Worm (Caenorhabditis elegans): ENCODE measurements around the gene Y61A9LA.7.
"Not testable (repeated sequence)": the region's sequence is repeated elsewhere in the genome, so short reads cannot be mapped to it uniquely, and the experiment has no call there.

Y61A9LA.7 gene

ce11 chrV:4575458-4575857, 15.9 kb upstream of the Y61A9LA.7 start:
- TF ChIP-seq nhr-84 (tag; optimal IDR thresholded peaks at IDR 0.05): no peak
- TF ChIP-seq lin-15B (tag; optimal IDR thresholded peaks at IDR 0.05): no peak
- TF ChIP-seq lin-14 (GFP tag; optimal IDR thresholded peaks at IDR 0.05): no peak
- TF ChIP-seq lsy-2 (tag; optimal IDR thresholded peaks at IDR 0.05): no peak
- TF ChIP-seq Y116A8C.19 (tag; optimal IDR thresholded peaks at IDR 0.05; ENCODE audit: borderline replicate concordance): no peak
- no peak for TF ChIP-seq fkh-4 (tag; optimal IDR thresholded peaks at IDR 0.05; ENCODE audit: borderline replicate concordance)
- no peak for TF ChIP-seq sptf-1 (tag; optimal IDR thresholded peaks at IDR 0.05)
- no peak for TF ChIP-seq nhr-71 (tag; optimal IDR thresholded peaks at IDR 0.05)
- TF ChIP-seq lin-35 (GFP tag; optimal IDR thresholded peaks at IDR 0.05): no peak
- no peak for TF ChIP-seq aly-2 (tag; optimal IDR thresholded peaks at IDR 0.05)
- TF ChIP-seq isw-1 (GFP tag; IDR thresholded peaks at IDR 0.05): no peak
- TF ChIP-seq fos-1 (tag; optimal IDR thresholded peaks at IDR 0.05): no peak
- no peak for TF ChIP-seq snu-23 (GFP tag; optimal IDR thresholded peaks at IDR 0.05)
- TF ChIP-seq egl-27 (tag; optimal IDR thresholded peaks at IDR 0.05): no peak

ce11 chrV:4573824-4574223, 14.2 kb upstream of the Y61A9LA.7 start, which contains the start of gene hpo-39:
TSS of gene hpo-39 (minus strand) at chrV:4573924.
- TF ChIP-seq egl-27, unc-130, rnt-1 (tag; optimal IDR thresholded peaks at IDR 0.05): not testable (repeated sequence)

- no peak for TF ChIP-seq mab-9 (GFP tag; IDR thresholded peaks at IDR 0.05)
- TF ChIP-seq sup-37 (GFP tag; optimal IDR thresholded peaks at IDR 0.05): no peak
- TF ChIP-seq Y116A8C.19 (tag; optimal IDR thresholded peaks at IDR 0.05; ENCODE audit: borderline replicate concordance): no peak
- no peak for TF ChIP-seq lir-3 (tag; optimal IDR thresholded peaks at IDR 0.05; ENCODE audit: poor library complexity)
- no peak for TF ChIP-seq hlh-17 (GFP tag; optimal IDR thresholded peaks at IDR 0.05; ENCODE audit: borderline replicate concordance)
- no peak for TF ChIP-seq snu-23 (GFP tag; optimal IDR thresholded peaks at IDR 0.05)
- TF ChIP-seq nhr-28 (tag; optimal IDR thresholded peaks at IDR 0.05): no peak
- TF ChIP-seq nhr-237 (tag; optimal IDR thresholded peaks at IDR 0.05): no peak
- no peak for TF ChIP-seq pqm-1 (tag; optimal IDR thresholded peaks at IDR 0.05)
- TF ChIP-seq F16B12.6 (tag; optimal IDR thresholded peaks at IDR 0.05): no peak
- TF ChIP-seq ceh-8 (GFP tag; optimal IDR thresholded peaks at IDR 0.05): no peak
- no peak for TF ChIP-seq ama-1 (optimal IDR thresholded peaks at IDR 0.05)
- TF ChIP-seq nhr-20 (tag; optimal IDR thresholded peaks at IDR 0.05): no peak
- no peak for TF ChIP-seq efl-1 (optimal IDR thresholded peaks at IDR 0.05)
- TF ChIP-seq efl-1 (GFP tag; optimal IDR thresholded peaks at IDR 0.05 in 1 of 2): no peak
- no peak for TF ChIP-seq ces-1 (GFP tag; optimal IDR thresholded peaks at IDR 0.05)
- no peak for TF ChIP-seq nhr-76 (tag; optimal IDR thresholded peaks at IDR 0.05)
- TF ChIP-seq ztf-11 (tag; optimal IDR thresholded peaks at IDR 0.05): no peak
- TF ChIP-seq egl-13 (tag; optimal IDR thresholded peaks at IDR 0.05): no peak
These were observed 12.4 kb upstream of the Y61A9LA.7 start for ce11 chrV:4571997-4572396.

- no peak for TF ChIP-seq nhr-12 (tag; optimal IDR thresholded peaks at IDR 0.05)
- no peak for TF ChIP-seq nhr-84 (tag; optimal IDR thresholded peaks at IDR 0.05)
- TF ChIP-seq unc-130 (tag; optimal IDR thresholded peaks at IDR 0.05): no peak
These were observed 11.2 kb upstream of the Y61A9LA.7 start, which contains the start of gene Y61A9LA.3 for ce11 chrV:4570833-4571232. TSS of gene Y61A9LA.3 (plus strand) at chrV:4571133.

- TF ChIP-seq sptf-1 (tag; optimal IDR thresholded peaks at IDR 0.05) (no peak), efl-1 (optimal IDR thresholded peaks at IDR 0.05) (peak; percentile 27 to 54), efl-1 (GFP tag; optimal IDR thresholded peaks at IDR 0.05 in 1 of 2) (peak; percentile 55 to 87), nhr-84 (tag; optimal IDR thresholded peaks at IDR 0.05) (no peak), hpl-2 (GFP tag; optimal IDR thresholded peaks at IDR 0.05) (no peak), fkh-10 (GFP tag; optimal IDR thresholded peaks at IDR 0.05) (no peak), elt-3 (tag; optimal IDR thresholded peaks at IDR 0.05) (peak in 1 of 6 experiments; percentile 49), nhr-76 (tag; optimal IDR thresholded peaks at IDR 0.05) (no peak), ceh-82 (tag; optimal IDR thresholded peaks at IDR 0.05) (peak in 1 of 3 experiments; percentile 8), xbp-1 (tag; optimal IDR thresholded peaks at IDR 0.05) (no peak), skn-1 (tag; optimal IDR thresholded peaks at IDR 0.05) (no peak), C34B4.2 (tag; optimal IDR thresholded peaks at IDR 0.05) (no peak), pax-3 (tag; optimal IDR thresholded peaks at IDR 0.05) (no peak), lin-15B (tag; optimal IDR thresholded peaks at IDR 0.05) (no peak), mep-1 (tag; optimal IDR thresholded peaks at IDR 0.05) (peak; percentile 78), unc-130 (tag; optimal IDR thresholded peaks at IDR 0.05) (no peak), nhr-90 (tag; optimal IDR thresholded peaks at IDR 0.05; ENCODE audit: poor library complexity) (no peak), egl-13 (tag; optimal IDR thresholded peaks at IDR 0.05) (peak; percentile 22)
These were observed 10.5 kb upstream of the Y61A9LA.7 start, which contains the start of gene sut-2 for ce11 chrV:4569999-4570627. TSS of gene sut-2 (minus strand) at chrV:4570049.
